Worm (Caenorhabditis elegans): ENCODE results near the gene srt-55.

ce11 chrIII:10056033-10056432 lies 50.3 kb downstream of the srt-55 start, which contains the start of gene T16G12.10:
- TF ChIP-seq zag-1 (tag; optimal IDR thresholded peaks at IDR 0.05) (no peak), sea-2 (GFP tag; optimal IDR thresholded peaks at IDR 0.05) (no peak), ZK546.5 (tag; optimal IDR thresholded peaks at IDR 0.05) (no peak), nfya-1 (tag; optimal IDR thresholded peaks at IDR 0.05; ENCODE audit: insufficient read depth) (no peak), jun-1 (tag; optimal IDR thresholded peaks at IDR 0.05) (no peak)
